Fruit fly (Drosophila melanogaster): ENCODE data around the gene Myo61F.

DNA sequence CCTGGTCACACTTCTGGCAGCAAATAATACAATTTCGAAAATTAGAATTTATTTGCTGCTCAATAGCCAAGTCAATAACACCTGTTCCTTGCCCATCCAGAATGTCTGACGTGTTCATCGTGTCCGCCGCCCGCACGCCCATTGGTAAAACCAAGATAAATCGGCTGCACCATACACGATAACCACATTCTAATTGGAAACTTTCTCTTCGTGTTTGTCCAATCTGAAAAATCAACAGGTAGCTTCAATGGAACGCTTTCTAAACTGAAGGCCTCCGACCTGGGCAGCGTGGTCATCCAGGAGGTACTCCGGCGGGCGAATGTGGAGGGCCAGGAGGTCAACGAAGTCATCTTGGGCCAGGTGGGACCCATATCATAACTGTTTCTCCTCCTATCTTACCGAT, 15.3 kb upstream of the Myo61F start:
- TF ChIP-seq h (optimal IDR thresholded peaks at IDR 0.05) = no peak
- TF ChIP-seq ttk (optimal IDR thresholded peaks at IDR 0.05) = no peak
- TF ChIP-seq Myc (optimal IDR thresholded peaks at IDR 0.05) = no peak
- no peak for TF ChIP-seq psq (optimal IDR thresholded peaks at IDR 0.05)

Data from Kc167 (cell line).